Worm (Caenorhabditis elegans) whole organism, L4 larva: ENCODE data around the gene puf-12.

Experiments
- aha-1 ChIP-seq: fragments of 150-350 bp; peaks from one replicate; lab custom pipeline; 2014; ENCODE audit warnings: missing biosample characterization, missing genetic modification characterization
- gei-8 ChIP-seq: fragments of 200-800 bp; sonication (Bioruptor generic); optimal IDR thresholded peaks from 2 replicates; lab custom pipeline; 2018; ENCODE audit warnings: mild to moderate bottlenecking, missing genetic modification characterization, missing compliant biosample characterization
- mdl-1 ChIP-seq, 2 experiments: fragments of 150-350 bp in 1 of 2; sonication (generic microtip) in 1 of 2; optimal IDR thresholded peaks; 2 replicates each; lab custom pipeline; 2014 to 2017; ENCODE audit warnings: missing biosample characterization in 2 of 2, missing genetic modification characterization in 2 of 2
- nhr-77 ChIP-seq: fragments of 150-350 bp; optimal IDR thresholded peaks from 2 replicates; lab custom pipeline; 2014; ENCODE audit warnings: missing biosample characterization, missing genetic modification characterization
- pqm-1 ChIP-seq: sonication (generic microtip); optimal IDR thresholded peaks from 2 replicates; lab custom pipeline; 2017; ENCODE audit warnings: missing biosample characterization, missing genetic modification characterization
- unc-39 ChIP-seq: sonication (generic microtip); optimal IDR thresholded peaks from 2 replicates; lab custom pipeline; 2017; ENCODE audit warnings: missing biosample characterization, missing genetic modification characterization

DNA sequence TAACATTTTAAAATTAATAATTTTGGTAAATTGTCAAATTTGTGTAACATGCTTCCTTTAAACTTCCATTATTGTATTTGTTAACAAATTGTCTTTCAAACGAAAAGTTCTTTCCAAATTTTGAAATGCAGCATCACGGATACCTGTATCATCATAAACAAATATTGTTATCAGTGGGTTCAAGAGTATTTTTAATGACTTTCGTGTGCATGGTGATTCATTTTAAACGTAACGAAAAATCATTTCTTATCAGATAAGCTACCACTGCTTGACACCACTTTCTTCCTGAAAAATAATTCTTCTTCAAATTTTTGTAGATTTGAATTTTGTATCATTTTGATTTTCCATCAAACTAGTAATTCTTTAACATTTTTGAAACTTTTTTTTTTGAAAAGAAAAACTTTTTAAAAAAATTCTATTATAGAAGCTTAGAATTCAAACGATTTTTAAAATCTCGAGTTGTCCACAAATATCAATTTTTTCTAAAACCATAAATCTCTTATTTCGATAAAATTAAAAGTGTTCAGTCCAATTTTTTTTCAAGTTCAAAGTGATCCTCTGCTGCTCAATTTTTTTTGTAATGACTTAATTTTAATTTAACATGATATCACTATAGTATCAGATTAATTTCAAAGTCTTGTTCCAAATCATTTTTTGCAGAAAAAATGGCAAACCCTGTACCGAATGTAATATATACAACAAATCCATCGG, 34.3 kb downstream of the puf-12 start, which contains the start of gene F27E5.9:
- peak; percentile 52 for TF ChIP-seq nhr-77 (tag; lab: Kevin White, UChicago)
- no peak for TF ChIP-seq gei-8 (GFP tag; lab: Kevin White, UChicago)
- TF ChIP-seq unc-39 (tag; lab: Kevin White, UChicago) = no peak
- no peak for TF ChIP-seq mdl-1 (tag; optimal IDR thresholded peaks at IDR 0.05; lab: Kevin White, UChicago)
- TF ChIP-seq pqm-1 (tag; lab: Kevin White, UChicago) = peak; percentile 99
- TF ChIP-seq aha-1 (tag; lab: Kevin White, UChicago) = no peak
